Worm (Caenorhabditis elegans) whole organism, midembryonic: Measurements from ENCODE around the gene sknr-1.

ENCODE experiments used
- cog-1 ChIP-seq: sonication (generic microtip); optimal IDR thresholded peaks from 2 replicates; lab custom pipeline; 2016; ENCODE audit warnings: missing genetic modification characterization, missing compliant biosample characterization
- flt-1 ChIP-seq: fragments of 200-800 bp; sonication (Bioruptor generic); IDR thresholded peaks from 2 replicates; pipeline ENCODE4 v1.3.6; 2022; ENCODE audit warnings: missing genetic modification characterization, missing compliant biosample characterization
- tab-1 ChIP-seq: fragments of 200-800 bp; sonication (Bioruptor generic); IDR thresholded peaks from 2 replicates; pipeline ENCODE4 v1.3.6; 2022; ENCODE audit warnings: missing genetic modification characterization, missing compliant biosample characterization
- ztf-23 ChIP-seq: fragments of 200-800 bp; sonication (Bioruptor generic); IDR thresholded peaks from 2 replicates; pipeline ENCODE4 v1.3.6; 2022; ENCODE audit warnings: missing genetic modification reagents, missing genetic modification characterization, missing compliant biosample characterization

- TF ChIP-seq tab-1 (GFP tag; lab: Robert Waterston, UW): no peak
- peak; percentile 34 for TF ChIP-seq cog-1
- TF ChIP-seq flt-1 (GFP tag; lab: Robert Waterston, UW): peak; percentile 68; the same call in 1 of the 2 replicates
- TF ChIP-seq ztf-23 (GFP tag; lab: Robert Waterston, UW): peak; percentile 70; the same call in 1 of the 2 replicates
Measured at ce11 chrV:2638545-2638944, 13.3 kb upstream of the sknr-1 start, which contains the start of gene W02H5.19.
